Fruit fly (Drosophila melanogaster): Measurements from ENCODE around the gene CG13051.
A peak's percentile ranks its signal among the peaks of the same experiment; 100 is the strongest.

Gene CG13051

dm6 chr3L:16225175-16225574 is 39.7 kb downstream of the CG13051 start:
- TF ChIP-seq CG7101 (tag; optimal IDR thresholded peaks at IDR 0.05) (no peak), CG33017 (tag; optimal IDR thresholded peaks at IDR 0.05) (no peak), toe (GFP tag; optimal IDR thresholded peaks at IDR 0.05) (no peak), cnc (optimal IDR thresholded peaks at IDR 0.05) (no peak), tj (GFP tag; optimal IDR thresholded peaks at IDR 0.05) (no peak), kay (GFP tag; ENCODE audit: borderline replicate concordance) (no peak), CG5204 (GFP tag; optimal IDR thresholded peaks at IDR 0.05) (no peak), pad (GFP tag; optimal IDR thresholded peaks at IDR 0.05) (no peak), CG14711 (tag; optimal IDR thresholded peaks at IDR 0.05) (no peak), Mnt (GFP tag; optimal IDR thresholded peaks at IDR 0.05) (no peak), Clk (GFP tag; optimal IDR thresholded peaks at IDR 0.05) (no peak), CG11617 (GFP tag; optimal IDR thresholded peaks at IDR 0.05) (no peak), CG1620 (GFP tag; optimal IDR thresholded peaks at IDR 0.05) (no peak), CG12768 (GFP tag; optimal IDR thresholded peaks at IDR 0.05) (no peak)

dm6 chr3L:16221800-16222199 is 43.1 kb downstream of the CG13051 start:
- TF ChIP-seq CG33017 (tag; optimal IDR thresholded peaks at IDR 0.05), result no peak
- no peak for TF ChIP-seq Mnt (GFP tag; optimal IDR thresholded peaks at IDR 0.05)

dm6 chr3L:16221278-16221677 is 43.6 kb downstream of the CG13051 start:
- TF ChIP-seq CG1620 (GFP tag; optimal IDR thresholded peaks at IDR 0.05), result no peak
- TF ChIP-seq Mnt (GFP tag; optimal IDR thresholded peaks at IDR 0.05), result no peak
- no peak for TF ChIP-seq CG12768 (GFP tag; optimal IDR thresholded peaks at IDR 0.05)

- no peak for TF ChIP-seq bab1 (GFP tag; optimal IDR thresholded peaks at IDR 0.05)
- TF ChIP-seq Hr96 (GFP tag; optimal IDR thresholded peaks at IDR 0.05), result no peak
- peak; percentile 39 for TF ChIP-seq kay (GFP tag; ENCODE audit: borderline replicate concordance)
Measured at dm6 chr3L:16217935-16218334, 47.0 kb downstream of the CG13051 start.

dm6 chr3L:16217203-16217602 is 47.7 kb downstream of the CG13051 start, which contains the start of gene CG13073:
TSS of gene CG13073 (minus strand) at chr3L:16217303.
- no peak for TF ChIP-seq tj (GFP tag; optimal IDR thresholded peaks at IDR 0.05)
- no peak for TF ChIP-seq toe (GFP tag; optimal IDR thresholded peaks at IDR 0.05)
- TF ChIP-seq CG1620 (GFP tag; optimal IDR thresholded peaks at IDR 0.05), result no peak
- TF ChIP-seq CG33017 (tag; optimal IDR thresholded peaks at IDR 0.05), result no peak
- TF ChIP-seq bab1 (GFP tag; optimal IDR thresholded peaks at IDR 0.05), result no peak
- no peak for TF ChIP-seq CG14711 (tag; optimal IDR thresholded peaks at IDR 0.05)
- no peak for TF ChIP-seq CG12768 (GFP tag; optimal IDR thresholded peaks at IDR 0.05)
- TF ChIP-seq CG7045 (GFP tag; optimal IDR thresholded peaks at IDR 0.05), result no peak
- TF ChIP-seq Mnt (GFP tag; optimal IDR thresholded peaks at IDR 0.05), result no peak
- no peak for TF ChIP-seq CG11617 (GFP tag; optimal IDR thresholded peaks at IDR 0.05)
- TF ChIP-seq cic (GFP tag; optimal IDR thresholded peaks at IDR 0.05), result no peak
- TF ChIP-seq Hr96 (GFP tag; optimal IDR thresholded peaks at IDR 0.05), result no peak
- TF ChIP-seq CG7101 (tag; optimal IDR thresholded peaks at IDR 0.05), result no peak
- no peak for TF ChIP-seq pad (GFP tag; optimal IDR thresholded peaks at IDR 0.05)
- no peak for TF ChIP-seq kay (GFP tag; ENCODE audit: borderline replicate concordance)
- TF ChIP-seq ovo (GFP tag; optimal IDR thresholded peaks at IDR 0.05), result no peak
- no peak for TF ChIP-seq cnc (optimal IDR thresholded peaks at IDR 0.05)
- TF ChIP-seq Clk (GFP tag; optimal IDR thresholded peaks at IDR 0.05), result no peak
- TF ChIP-seq Crg-1 (GFP tag; optimal IDR thresholded peaks at IDR 0.05), result no peak
- TF ChIP-seq CG5204 (GFP tag; optimal IDR thresholded peaks at IDR 0.05), result no peak

dm6 chr3L:16215816-16216215 is 49.1 kb downstream of the CG13051 start:
- no peak for TF ChIP-seq pad (GFP tag; optimal IDR thresholded peaks at IDR 0.05)
- no peak for TF ChIP-seq toe (GFP tag; optimal IDR thresholded peaks at IDR 0.05)
- TF ChIP-seq CG1620 (GFP tag; optimal IDR thresholded peaks at IDR 0.05), result no peak
- no peak for TF ChIP-seq CG33017 (tag; optimal IDR thresholded peaks at IDR 0.05)
- TF ChIP-seq tj (GFP tag; optimal IDR thresholded peaks at IDR 0.05), result no peak
- TF ChIP-seq Hr96 (GFP tag; optimal IDR thresholded peaks at IDR 0.05), result no peak
- TF ChIP-seq bab1 (GFP tag; optimal IDR thresholded peaks at IDR 0.05), result no peak
- no peak for TF ChIP-seq ovo (GFP tag; optimal IDR thresholded peaks at IDR 0.05)

- TF ChIP-seq Clk (GFP tag; optimal IDR thresholded peaks at IDR 0.05), result no peak
- no peak for TF ChIP-seq bab1 (GFP tag; optimal IDR thresholded peaks at IDR 0.05)
- no peak for TF ChIP-seq CG12768 (GFP tag; optimal IDR thresholded peaks at IDR 0.05)
- no peak for TF ChIP-seq CG7045 (GFP tag; optimal IDR thresholded peaks at IDR 0.05)
- TF ChIP-seq CG1620 (GFP tag; optimal IDR thresholded peaks at IDR 0.05), result no peak
- no peak for TF ChIP-seq Crg-1 (GFP tag; optimal IDR thresholded peaks at IDR 0.05)
- TF ChIP-seq CG5204 (GFP tag; optimal IDR thresholded peaks at IDR 0.05), result no peak
Measured at dm6 chr3L:16215411-16215810, 49.5 kb downstream of the CG13051 start.
